Worm (Caenorhabditis elegans): ENCODE measurements around the gene Y102A5C.40.

DNA sequence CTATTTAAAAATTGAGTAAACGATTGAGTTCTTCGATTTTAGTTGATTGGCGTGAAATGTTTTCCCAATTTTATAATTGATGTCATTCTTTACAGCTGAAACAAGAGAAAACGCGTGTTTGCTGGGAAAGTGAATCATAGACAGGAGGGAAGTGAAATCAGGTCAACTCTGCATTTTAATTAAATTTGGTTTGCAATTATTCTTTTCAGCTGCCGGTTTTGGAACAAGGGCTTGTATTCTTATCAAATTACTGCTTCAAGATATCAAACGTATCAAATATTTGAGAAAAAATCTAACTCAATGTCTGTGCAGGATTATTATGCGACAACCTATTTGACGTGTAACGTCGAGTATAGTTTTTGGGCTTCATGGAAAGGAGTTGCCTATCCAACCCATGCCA, 29.9 kb upstream of the Y102A5C.40 start, which contains the start of gene srh-97:
- no peak for TF ChIP-seq sptf-1 (tag; optimal IDR thresholded peaks at IDR 0.05)
- no peak for TF ChIP-seq unc-30 (tag; optimal IDR thresholded peaks at IDR 0.05)
- TF ChIP-seq lin-13 (GFP tag; optimal IDR thresholded peaks at IDR 0.05): no peak
- no peak for TF ChIP-seq unc-130 (tag; optimal IDR thresholded peaks at IDR 0.05)
- TF ChIP-seq nhr-237 (tag; optimal IDR thresholded peaks at IDR 0.05): no peak
- TF ChIP-seq lin-35 (GFP tag; optimal IDR thresholded peaks at IDR 0.05): no peak
- no peak for TF ChIP-seq nhr-11 (tag; optimal IDR thresholded peaks at IDR 0.05)

Measured in whole organism, L1 larva.